Fruit fly (Drosophila melanogaster) ovary, adult (tissue): ENCODE results near the gene CG5435.

Source experiments
- CG17801 ChIP-seq: fragments of 200-800 bp; optimal IDR thresholded peaks from 2 replicates; lab custom pipeline; 2019; ENCODE audit warnings: missing biosample characterization, mild to moderate bottlenecking, missing genetic modification characterization, moderate library complexity; ENCODE audit not compliant: partially characterized antibody

The CG5435 gene

dm6 chr2L:12424555-12424954 lies 6.1 kb downstream of the CG5435 start, which contains the start of gene Fam92:
Gene Fam92 (plus strand): TSS chr2L:12424904.
- TF ChIP-seq CG17801 (GFP tag; lab: Kevin White, UChicago): no peak

- TF ChIP-seq CG17801 (GFP tag; lab: Kevin White, UChicago): no peak
Observed at dm6 chr2L:12423106-12423836, 7.4 kb downstream of the CG5435 start, which contains the start of gene vir-1. Gene vir-1 (minus strand): TSS chr2L:12423439.

dm6 chr2L:12421793-12422691 lies 8.7 kb downstream of the CG5435 start:
- TF ChIP-seq CG17801 (GFP tag; lab: Kevin White, UChicago): no peak

- no peak for TF ChIP-seq CG17801 (GFP tag; lab: Kevin White, UChicago)
Observed at dm6 chr2L:12421188-12421587, 9.5 kb downstream of the CG5435 start.

- no peak for TF ChIP-seq CG17801 (GFP tag; lab: Kevin White, UChicago)
Observed at dm6 chr2L:12415485-12416137, 15.1 kb downstream of the CG5435 start.

- TF ChIP-seq CG17801 (GFP tag; lab: Kevin White, UChicago): no peak
Observed at dm6 chr2L:12413899-12414298, 16.8 kb downstream of the CG5435 start.

- no peak for TF ChIP-seq CG17801 (GFP tag; lab: Kevin White, UChicago)
Observed at dm6 chr2L:12410679-12411078, 20.0 kb downstream of the CG5435 start.

dm6 chr2L:12404555-12405077 lies 26.1 kb downstream of the CG5435 start:
- peak; percentile 35 for TF ChIP-seq CG17801 (GFP tag; lab: Kevin White, UChicago)

dm6 chr2L:12397974-12398373 lies 32.7 kb downstream of the CG5435 start, which contains the start of gene Pkd2:
Gene Pkd2 (plus strand): TSS chr2L:12398274.
- TF ChIP-seq CG17801 (GFP tag; lab: Kevin White, UChicago): no peak

- peak; percentile 23 for TF ChIP-seq CG17801 (GFP tag; lab: Kevin White, UChicago)
Observed at dm6 chr2L:12392406-12392805, 38.3 kb downstream of the CG5435 start.
